Fruit fly (Drosophila melanogaster) whole organism, embryonic: Measurements from ENCODE around the gene Inx7.
A peak's percentile ranks its signal among the peaks of the same experiment; 100 is the strongest.

Experiments
- Atf3 ChIP-seq: fragments of 200-800 bp; sonication (Bioruptor generic); optimal IDR thresholded peaks from 3 replicates; lab custom pipeline; 2016; ENCODE audit warnings: missing biosample characterization, missing genetic modification characterization
- CG10959 ChIP-seq: fragments of 200-800 bp; sonication (Bioruptor generic); IDR thresholded peaks from 2 replicates; pipeline ENCODE4 v1.3.6; 2022; ENCODE audit warnings: missing biosample characterization, missing genetic modification characterization
- CG12155 ChIP-seq: fragments of 200-800 bp; sonication (Bioruptor generic); optimal IDR thresholded peaks from 3 replicates; lab custom pipeline; 2016; ENCODE audit warnings: missing biosample characterization, missing genetic modification characterization
- CG12236 ChIP-seq: fragments of 200-800 bp; sonication (Bioruptor generic); optimal IDR thresholded peaks from 2 replicates; lab custom pipeline; 2016; ENCODE audit warnings: missing biosample characterization, missing genetic modification characterization
- CG12391 ChIP-seq: fragments of 200-800 bp; sonication (Bioruptor generic); optimal IDR thresholded peaks from 3 replicates; lab custom pipeline; 2018; ENCODE audit warnings: missing biosample characterization, mild to moderate bottlenecking, missing genetic modification characterization, moderate library complexity
- CG14710 ChIP-seq: fragments of 200-800 bp; sonication (Bioruptor generic); optimal IDR thresholded peaks from 3 replicates; lab custom pipeline; 2019; ENCODE audit warnings: missing biosample characterization, mild to moderate bottlenecking, missing genetic modification characterization, moderate library complexity
- CG14860 ChIP-seq: fragments of 200-800 bp; sonication (Bioruptor generic); IDR thresholded peaks from 3 replicates; pipeline ENCODE4 v1.3.6; 2022; ENCODE audit warnings: missing biosample characterization, missing genetic modification characterization; ENCODE audit not compliant: partially characterized antibody
- CG15011 ChIP-seq: fragments of 200-800 bp; sonication (Bioruptor generic); optimal IDR thresholded peaks from 3 replicates; lab custom pipeline; 2018; ENCODE audit warnings: missing biosample characterization, mild to moderate bottlenecking, missing genetic modification characterization
- CG1792 ChIP-seq: fragments of 200-800 bp; sonication (Bioruptor generic); optimal IDR thresholded peaks from 2 replicates; lab custom pipeline; 2016; ENCODE audit warnings: missing biosample characterization, missing genetic modification characterization
- CG18262 ChIP-seq: fragments of 200-800 bp; optimal IDR thresholded peaks from 3 replicates; lab custom pipeline; 2019; ENCODE audit warnings: missing biosample characterization, mild to moderate bottlenecking, missing genetic modification characterization, moderate library complexity
- CG2120 ChIP-seq: fragments of 200-800 bp; sonication (Bioruptor generic); optimal IDR thresholded peaks from 3 replicates; lab custom pipeline; 2016; ENCODE audit warnings: missing biosample characterization, missing genetic modification characterization
- CG2129 ChIP-seq: fragments of 200-800 bp; sonication (Bioruptor generic); IDR thresholded peaks from 2 replicates; pipeline ENCODE4 v1.3.6; 2022; ENCODE audit warnings: missing biosample characterization, missing genetic modification characterization; ENCODE audit not compliant: partially characterized antibody
- CG6175 ChIP-seq: fragments of 200-800 bp; sonication (Bioruptor generic); IDR thresholded peaks from 3 replicates; pipeline ENCODE4 v1.3.6; 2022; ENCODE audit warnings: missing biosample characterization, missing genetic modification characterization
- CG6683 ChIP-seq: fragments of 200-800 bp; sonication (Bioruptor generic); optimal IDR thresholded peaks from 2 replicates; lab custom pipeline; 2017; ENCODE audit warnings: missing biosample characterization, mild to moderate bottlenecking, missing genetic modification characterization, missing genetic modification reagents
- CG6813 ChIP-seq: fragments of 200-800 bp; sonication (Bioruptor generic); optimal IDR thresholded peaks from 2 replicates; lab custom pipeline; 2017; ENCODE audit warnings: missing biosample characterization, missing genetic modification characterization, mild to moderate bottlenecking, moderate library complexity, missing genetic modification reagents
- CG7357 ChIP-seq: fragments of 200-800 bp; sonication (Bioruptor generic); IDR thresholded peaks from 3 replicates; pipeline ENCODE4 v1.3.6; 2022; ENCODE audit warnings: missing biosample characterization, missing genetic modification characterization
- CG9797 ChIP-seq: fragments of 200-800 bp; sonication (Bioruptor generic); optimal IDR thresholded peaks from 3 replicates; lab custom pipeline; 2018; ENCODE audit warnings: missing biosample characterization, mild to moderate bottlenecking, missing genetic modification characterization
- CG9932 ChIP-seq: fragments of 200-800 bp; sonication (Bioruptor generic); IDR thresholded peaks from 2 replicates; pipeline ENCODE4 v1.3.6; 2022; ENCODE audit warnings: missing biosample characterization, missing genetic modification characterization
- CrebB ChIP-seq: fragments of 200-800 bp; sonication (Bioruptor generic); optimal IDR thresholded peaks from 3 replicates; lab custom pipeline; 2018; ENCODE audit warnings: missing biosample characterization, mild to moderate bottlenecking, missing genetic modification characterization
- Dek ChIP-seq: fragments of 200-800 bp; sonication (Bioruptor generic); optimal IDR thresholded peaks from 3 replicates; lab custom pipeline; 2019; ENCODE audit warnings: missing biosample characterization, mild to moderate bottlenecking, missing genetic modification characterization, moderate library complexity
- Fer2 ChIP-seq: fragments of 200-800 bp; sonication (Bioruptor generic); optimal IDR thresholded peaks from 2 replicates; lab custom pipeline; 2018; ENCODE audit warnings: missing biosample characterization, mild to moderate bottlenecking, missing genetic modification characterization, moderate library complexity
- HLH3B ChIP-seq: fragments of 200-800 bp; sonication (Bioruptor generic); IDR thresholded peaks from 2 replicates; pipeline ENCODE4 v1.3.6; 2022; ENCODE audit warnings: missing biosample characterization, missing genetic modification characterization
- Hmx ChIP-seq: fragments of 200-800 bp; sonication (Bioruptor generic); optimal IDR thresholded peaks from 2 replicates; lab custom pipeline; 2016; ENCODE audit warnings: missing biosample characterization, missing genetic modification characterization
- Med ChIP-seq: fragments of 200-800 bp; sonication (Bioruptor generic); peaks from one replicate; lab custom pipeline; 2016; ENCODE audit warnings: missing biosample characterization, missing genetic modification characterization, mild to moderate bottlenecking, inconsistent platforms, moderate library complexity
- NfI ChIP-seq: fragments of 200-800 bp; sonication (Bioruptor generic); optimal IDR thresholded peaks from 3 replicates; lab custom pipeline; 2018; ENCODE audit warnings: missing biosample characterization, mild to moderate bottlenecking, missing genetic modification characterization, moderate library complexity
- PHDP ChIP-seq: fragments of 200-800 bp; sonication (Bioruptor generic); optimal IDR thresholded peaks from 3 replicates; lab custom pipeline; 2018; ENCODE audit warnings: missing biosample characterization, mild to moderate bottlenecking, missing genetic modification characterization, moderate library complexity
- Tbp ChIP-seq: fragments of >200 bp; optimal IDR thresholded peaks from 2 replicates; lab custom pipeline; 2018; ENCODE audit warnings: missing biosample characterization, missing genetic modification characterization
- ato ChIP-seq: fragments of 200-800 bp; sonication (Bioruptor generic); IDR thresholded peaks from 2 replicates; pipeline ENCODE4 v1.3.6; 2022; ENCODE audit warnings: missing biosample characterization, missing genetic modification characterization; ENCODE audit not compliant: partially characterized antibody
- bigmax ChIP-seq: fragments of 200-800 bp; sonication (Bioruptor generic); optimal IDR thresholded peaks from 2 replicates; lab custom pipeline; 2018; ENCODE audit warnings: missing biosample characterization, mild to moderate bottlenecking, missing genetic modification characterization
- bowl ChIP-seq: fragments of 200-800 bp; sonication (Bioruptor generic); IDR thresholded peaks from 2 replicates; pipeline ENCODE4 v1.3.6; 2022; ENCODE audit warnings: missing biosample characterization, missing genetic modification characterization
- btn ChIP-seq: fragments of 200-800 bp; sonication (Bioruptor generic); optimal IDR thresholded peaks from 2 replicates; lab custom pipeline; 2016; ENCODE audit warnings: missing biosample characterization, missing genetic modification characterization
- cg ChIP-seq: fragments of 200-800 bp; sonication (Bioruptor generic); optimal IDR thresholded peaks from 3 replicates; lab custom pipeline; 2019; ENCODE audit warnings: missing biosample characterization, mild to moderate bottlenecking, missing genetic modification characterization, moderate library complexity
- ci ChIP-seq: fragments of 200-800 bp; sonication (Bioruptor generic); IDR thresholded peaks from 3 replicates; pipeline ENCODE4 v1.3.6; 2022; ENCODE audit warnings: missing biosample characterization, missing genetic modification characterization
- dati ChIP-seq: fragments of 200-800 bp; sonication (Bioruptor generic); IDR thresholded peaks from 2 replicates; pipeline ENCODE4 v1.3.6; 2022; ENCODE audit warnings: missing biosample characterization, missing genetic modification characterization
- disco-r ChIP-seq: fragments of 200-800 bp; sonication (Bioruptor generic); optimal IDR thresholded peaks from 2 replicates; lab custom pipeline; 2016; ENCODE audit warnings: missing biosample characterization, missing genetic modification characterization
- dpn ChIP-seq, 2 experiments: fragments of 200-800 bp; sonication (Bioruptor generic); optimal IDR thresholded peaks; 3 replicates each; lab custom pipeline; 2016; ENCODE audit warnings: missing biosample characterization in 2 of 2, missing genetic modification characterization in 2 of 2
- gce ChIP-seq: fragments of 200-800 bp; sonication (Bioruptor generic); IDR thresholded peaks from 3 replicates; pipeline ENCODE4 v1.3.6; 2022; ENCODE audit warnings: missing biosample characterization, missing genetic modification characterization
- inv ChIP-seq: fragments of 200-800 bp; sonication (Bioruptor generic); IDR thresholded peaks from 2 replicates; pipeline ENCODE4 v1.3.6; 2022; ENCODE audit warnings: missing biosample characterization, missing genetic modification characterization; ENCODE audit not compliant: partially characterized antibody
- mirr ChIP-seq: fragments of 200-800 bp; sonication (Bioruptor generic); optimal IDR thresholded peaks from 3 replicates; lab custom pipeline; 2018; ENCODE audit warnings: missing biosample characterization, mild to moderate bottlenecking, missing genetic modification characterization
- odd ChIP-seq: fragments of 200-800 bp; sonication (Bioruptor generic); optimal IDR thresholded peaks from 2 replicates; lab custom pipeline; 2017; ENCODE audit warnings: missing biosample characterization, mild to moderate bottlenecking, missing genetic modification characterization
- peb ChIP-seq: fragments of 200-800 bp; sonication (Bioruptor generic); IDR thresholded peaks from 2 replicates; pipeline ENCODE4 v1.3.6; 2022; ENCODE audit warnings: missing biosample characterization, missing genetic modification characterization
- pfk ChIP-seq: fragments of 200-800 bp; sonication (Bioruptor generic); optimal IDR thresholded peaks from 2 replicates; lab custom pipeline; 2018; ENCODE audit warnings: missing biosample characterization, mild to moderate bottlenecking, missing genetic modification characterization, moderate library complexity
- pita ChIP-seq: fragments of 200-800 bp; sonication (Bioruptor generic); optimal IDR thresholded peaks from 2 replicates; lab custom pipeline; 2017; ENCODE audit warnings: missing biosample characterization, mild to moderate bottlenecking, missing genetic modification characterization
- prd ChIP-seq, 3 experiments: fragments of >200 bp in 2 of 3; fragments of 200-800 bp in 1 of 3; sonication (Bioruptor generic) in 1 of 3; optimal IDR thresholded peaks in 2 of 3; IDR thresholded peaks in 1 of 3; 2 replicates in 2 of 3; 3 replicates in 1 of 3; pipeline versions ENCODE4 v1.3.6 to Lab custom; 2017 to 2022; ENCODE audit warnings: missing biosample characterization in 1 of 3, missing genetic modification characterization in 1 of 3
- pum ChIP-seq: fragments of 200-800 bp; sonication (Bioruptor generic); optimal IDR thresholded peaks from 2 replicates; lab custom pipeline; 2016; ENCODE audit warnings: missing biosample characterization, missing genetic modification characterization
- pzg ChIP-seq: fragments of 200-800 bp; sonication (Bioruptor generic); optimal IDR thresholded peaks from 3 replicates; lab custom pipeline; 2018; ENCODE audit warnings: missing biosample characterization, mild to moderate bottlenecking, missing genetic modification characterization, moderate library complexity
- salm ChIP-seq: fragments of 200-800 bp; sonication (Bioruptor generic); optimal IDR thresholded peaks from 2 replicates; lab custom pipeline; 2018; ENCODE audit warnings: missing biosample characterization, mild to moderate bottlenecking, missing genetic modification characterization
- shn ChIP-seq: fragments of 200-800 bp; sonication (Bioruptor generic); optimal IDR thresholded peaks from 3 replicates; lab custom pipeline; 2016; ENCODE audit warnings: missing biosample characterization, missing genetic modification characterization
- sisA ChIP-seq: fragments of 200-800 bp; sonication (Bioruptor generic); IDR thresholded peaks from 2 replicates; pipeline ENCODE4 v1.3.6; 2022; ENCODE audit warnings: missing biosample characterization, missing genetic modification characterization

The Inx7 gene

dm6 chrX:7001135-7001769 lies 7.8 kb upstream of the Inx7 start (continued):
- TF ChIP-seq CG9797 (GFP tag; lab: Kevin White, UChicago) (no peak), prd (optimal IDR thresholded peaks at IDR 0.05; lab: Kevin White, UChicago) (no peak), prd (GFP tag; IDR thresholded peaks at IDR 0.05; lab: Robert Waterston, UW) (peak; percentile 56), Atf3 (GFP tag; lab: Kevin White, UChicago) (no peak), pum (no peak), pfk (no peak), salm (tag; lab: Kevin White, UChicago) (no peak), disco-r (GFP tag; lab: Kevin White, UChicago) (no peak), CrebB (tag; lab: Kevin White, UChicago) (no peak), CG14860 (no peak), CG12155 (GFP tag; lab: Kevin White, UChicago) (no peak), dati (GFP tag; lab: Robert Waterston, UW) (no peak), dpn (GFP tag; optimal IDR thresholded peaks at IDR 0.05; lab: Kevin White, UChicago) (peak in 1 of 2 experiments; percentile 24), Med (GFP tag; lab: Kevin White, UChicago) (peak; percentile 82), pita (GFP tag; lab: Kevin White, UChicago) (no peak), CG1792 (GFP tag; lab: Kevin White, UChicago) (peak; percentile 23), CG6683 (no peak), CG9932 (GFP tag; lab: Robert Waterston, UW) (peak; percentile 39; the same call in 1 of the 2 replicates), Hmx (GFP tag; lab: Kevin White, UChicago) (no peak), peb (GFP tag; lab: Robert Waterston, UW) (no peak), CG10959 (GFP tag; lab: Robert Waterston, UW) (0 out of 2 replicates have a peak, but pooled peaks have one; percentile 20), CG2129 (GFP tag; lab: Robert Waterston, UW) (no peak), pzg (GFP tag; lab: Kevin White, UChicago) (no peak), inv (GFP tag; lab: Robert Waterston, UW) (no peak), Dek (peak; percentile 52), CG18262 (peak; percentile 73), odd (GFP tag; lab: Kevin White, UChicago) (no peak), sisA (GFP tag; lab: Robert Waterston, UW) (0 out of 2 replicates have a peak, but pooled peaks have one; percentile 16), CG12236 (GFP tag; lab: Kevin White, UChicago) (no peak), ato (GFP tag; lab: Robert Waterston, UW) (no peak), PHDP (peak; percentile 23), shn (GFP tag; lab: Kevin White, UChicago) (no peak), cg (no peak), gce (GFP tag; lab: Robert Waterston, UW) (no peak), bowl (GFP tag; lab: Robert Waterston, UW) (no peak), CG6813 (peak; percentile 53), ci (GFP tag; lab: Robert Waterston, UW) (peak; percentile 40; the same call in 1 of the 3 replicates), CG6175 (GFP tag; lab: Robert Waterston, UW) (no peak), NfI (GFP tag; lab: Kevin White, UChicago) (peak; percentile 19), CG12391 (tag; lab: Kevin White, UChicago) (peak; percentile 47), CG7357 (GFP tag; lab: Robert Waterston, UW) (0 out of 3 replicates have a peak, but pooled peaks have one; percentile 39), HLH3B (GFP tag; lab: Robert Waterston, UW) (peak; percentile 61), bigmax (GFP tag; lab: Kevin White, UChicago) (no peak), Fer2 (tag; lab: Kevin White, UChicago) (no peak), mirr (peak; percentile 7), CG15011 (GFP tag; lab: Kevin White, UChicago) (peak; percentile 3), Tbp (no peak), CG14710 (tag; lab: Kevin White, UChicago) (peak; percentile 25), btn (GFP tag; lab: Kevin White, UChicago) (no peak), CG2120 (GFP tag; lab: Kevin White, UChicago) (peak; percentile 66)
